Fruit fly (Drosophila melanogaster) whole organism, embryonic: Measurements from ENCODE around the gene Mrp5.

Experiments
- Atf-2 ChIP-seq: fragments of 200-800 bp; sonication (Bioruptor generic); optimal IDR thresholded peaks from 2 replicates; lab custom pipeline; 2016; ENCODE audit warnings: missing biosample characterization, missing genetic modification characterization
- Atf3 ChIP-seq: fragments of 200-800 bp; sonication (Bioruptor generic); optimal IDR thresholded peaks from 3 replicates; lab custom pipeline; 2016; ENCODE audit warnings: missing biosample characterization, missing genetic modification characterization
- CG10959 ChIP-seq: fragments of 200-800 bp; sonication (Bioruptor generic); IDR thresholded peaks from 2 replicates; pipeline ENCODE4 v1.3.6; 2022; ENCODE audit warnings: missing biosample characterization, missing genetic modification characterization
- CG11247 ChIP-seq: fragments of 200-800 bp; sonication (Bioruptor generic); IDR thresholded peaks from 2 replicates; pipeline ENCODE4 v1.3.6; 2022; ENCODE audit warnings: missing biosample characterization, missing genetic modification characterization
- CG11695 ChIP-seq: fragments of 200-800 bp; sonication (Bioruptor generic); IDR thresholded peaks from 3 replicates; pipeline ENCODE4 v1.3.6; 2022; ENCODE audit warnings: missing biosample characterization, missing genetic modification characterization
- CG12391 ChIP-seq: fragments of 200-800 bp; sonication (Bioruptor generic); optimal IDR thresholded peaks from 3 replicates; lab custom pipeline; 2018; ENCODE audit warnings: missing biosample characterization, mild to moderate bottlenecking, missing genetic modification characterization, moderate library complexity
- CG14710 ChIP-seq: fragments of 200-800 bp; sonication (Bioruptor generic); optimal IDR thresholded peaks from 3 replicates; lab custom pipeline; 2019; ENCODE audit warnings: missing biosample characterization, mild to moderate bottlenecking, missing genetic modification characterization, moderate library complexity
- CG17829 ChIP-seq: fragments of 200-800 bp; optimal IDR thresholded peaks from 2 replicates; lab custom pipeline; 2019; ENCODE audit warnings: missing biosample characterization, mild to moderate bottlenecking, missing genetic modification characterization, moderate library complexity
- CG18599 ChIP-seq: fragments of 200-800 bp; sonication (Bioruptor generic); optimal IDR thresholded peaks from 3 replicates; lab custom pipeline; 2017; ENCODE audit warnings: missing biosample characterization, missing genetic modification characterization, mild to moderate bottlenecking, moderate library complexity, missing genetic modification reagents
- CG2129 ChIP-seq: fragments of 200-800 bp; sonication (Bioruptor generic); IDR thresholded peaks from 2 replicates; pipeline ENCODE4 v1.3.6; 2022; ENCODE audit warnings: missing biosample characterization, missing genetic modification characterization; ENCODE audit not compliant: partially characterized antibody
- CG2875 ChIP-seq: fragments of 200-800 bp; sonication (Bioruptor generic); optimal IDR thresholded peaks from 2 replicates; lab custom pipeline; 2017; ENCODE audit warnings: missing biosample characterization, mild to moderate bottlenecking, missing genetic modification characterization, missing genetic modification reagents
- CG30020 ChIP-seq: fragments of 200-800 bp; optimal IDR thresholded peaks from 2 replicates; lab custom pipeline; 2019; ENCODE audit warnings: missing biosample characterization, mild to moderate bottlenecking, missing genetic modification characterization, moderate library complexity
- CG30403 ChIP-seq: fragments of 200-800 bp; sonication (Bioruptor generic); optimal IDR thresholded peaks from 3 replicates; lab custom pipeline; 2016; ENCODE audit warnings: missing biosample characterization, missing genetic modification characterization
- CG31224 ChIP-seq: fragments of 200-800 bp; sonication (Bioruptor generic); IDR thresholded peaks from 2 replicates; pipeline ENCODE4 v1.3.6; 2022; ENCODE audit warnings: missing biosample characterization, missing genetic modification characterization
- CG31365 ChIP-seq: fragments of 200-800 bp; sonication (Bioruptor generic); optimal IDR thresholded peaks from 2 replicates; lab custom pipeline; 2018; ENCODE audit warnings: missing biosample characterization, mild to moderate bottlenecking, missing genetic modification characterization
- CG32532 ChIP-seq: fragments of 200-800 bp; sonication (Bioruptor generic); IDR thresholded peaks from 2 replicates; pipeline ENCODE4 v1.3.6; 2022; ENCODE audit warnings: missing biosample characterization, missing genetic modification characterization
- CG3847 ChIP-seq: fragments of 200-800 bp; sonication (Bioruptor generic); IDR thresholded peaks from 2 replicates; pipeline ENCODE4 v1.3.6; 2022; ENCODE audit warnings: missing biosample characterization, missing genetic modification characterization
- CG5245 ChIP-seq: fragments of 200-800 bp; sonication (Bioruptor generic); optimal IDR thresholded peaks from 3 replicates; lab custom pipeline; 2016; ENCODE audit warnings: missing biosample characterization, missing genetic modification characterization
- CG6791 ChIP-seq: fragments of 200-800 bp; sonication (Bioruptor generic); IDR thresholded peaks from 3 replicates; pipeline ENCODE4 v1.3.6; 2022; ENCODE audit warnings: missing biosample characterization, missing genetic modification characterization; ENCODE audit not compliant: partially characterized antibody
- CG6813 ChIP-seq: fragments of 200-800 bp; sonication (Bioruptor generic); optimal IDR thresholded peaks from 2 replicates; lab custom pipeline; 2017; ENCODE audit warnings: missing biosample characterization, missing genetic modification characterization, mild to moderate bottlenecking, moderate library complexity, missing genetic modification reagents
- CG7963 ChIP-seq: fragments of 200-800 bp; sonication (Bioruptor generic); IDR thresholded peaks from 3 replicates; pipeline ENCODE4 v1.3.6; 2022; ENCODE audit warnings: missing biosample characterization, missing genetic modification characterization; ENCODE audit not compliant: partially characterized antibody
- CG8089 ChIP-seq: fragments of 200-800 bp; sonication (Bioruptor generic); optimal IDR thresholded peaks from 3 replicates; lab custom pipeline; 2016; ENCODE audit warnings: missing biosample characterization, missing genetic modification characterization
- CG9876 ChIP-seq: fragments of 200-800 bp; sonication (Bioruptor generic); optimal IDR thresholded peaks from 2 replicates; lab custom pipeline; 2016; ENCODE audit warnings: missing biosample characterization, missing genetic modification characterization
- H15 ChIP-seq: fragments of 200-800 bp; sonication (Bioruptor generic); IDR thresholded peaks from 3 replicates; pipeline ENCODE4 v1.3.6; 2022; ENCODE audit warnings: missing biosample characterization, missing genetic modification characterization
- HmgD ChIP-seq: fragments of 200-800 bp; sonication (Bioruptor generic); optimal IDR thresholded peaks from 3 replicates; lab custom pipeline; 2016; ENCODE audit warnings: missing biosample characterization, missing genetic modification characterization
- Hmx ChIP-seq: fragments of 200-800 bp; sonication (Bioruptor generic); optimal IDR thresholded peaks from 2 replicates; lab custom pipeline; 2016; ENCODE audit warnings: missing biosample characterization, missing genetic modification characterization
- MBD-R2 ChIP-seq: fragments of 200-800 bp; sonication (Bioruptor generic); IDR thresholded peaks from 2 replicates; pipeline ENCODE4 v1.3.6; 2022; ENCODE audit warnings: missing biosample characterization, missing genetic modification characterization
- Sry-δ ChIP-seq: fragments of 200-800 bp; sonication (Bioruptor generic); optimal IDR thresholded peaks from 2 replicates; lab custom pipeline; 2016; ENCODE audit warnings: missing biosample characterization, missing genetic modification characterization
- TFAM ChIP-seq: fragments of 200-800 bp; sonication (Bioruptor generic); optimal IDR thresholded peaks from 2 replicates; lab custom pipeline; 2017; ENCODE audit warnings: missing biosample characterization, missing genetic modification characterization, inconsistent platforms
- aop ChIP-seq: fragments of 200-800 bp; sonication (Bioruptor generic); IDR thresholded peaks from 2 replicates; pipeline ENCODE4 v1.3.6; 2022; ENCODE audit warnings: missing biosample characterization, missing genetic modification characterization
- ara ChIP-seq: fragments of 200-800 bp; sonication (Bioruptor generic); IDR thresholded peaks from 2 replicates; pipeline ENCODE4 v1.3.6; 2022; ENCODE audit warnings: missing biosample characterization, missing genetic modification characterization
- bigmax ChIP-seq: fragments of 200-800 bp; sonication (Bioruptor generic); optimal IDR thresholded peaks from 2 replicates; lab custom pipeline; 2018; ENCODE audit warnings: missing biosample characterization, mild to moderate bottlenecking, missing genetic modification characterization
- bowl ChIP-seq: fragments of 200-800 bp; sonication (Bioruptor generic); IDR thresholded peaks from 2 replicates; pipeline ENCODE4 v1.3.6; 2022; ENCODE audit warnings: missing biosample characterization, missing genetic modification characterization
- crol ChIP-seq: fragments of 200-800 bp; sonication (Bioruptor generic); IDR thresholded peaks from 2 replicates; pipeline ENCODE4 v1.3.6; 2022; ENCODE audit warnings: missing biosample characterization, missing genetic modification characterization
- disco-r ChIP-seq: fragments of 200-800 bp; sonication (Bioruptor generic); optimal IDR thresholded peaks from 2 replicates; lab custom pipeline; 2016; ENCODE audit warnings: missing biosample characterization, missing genetic modification characterization
- dmrt11E ChIP-seq: fragments of 200-800 bp; sonication (Bioruptor generic); optimal IDR thresholded peaks from 3 replicates; lab custom pipeline; 2018; ENCODE audit warnings: missing biosample characterization, mild to moderate bottlenecking, missing genetic modification characterization, moderate library complexity
- fd64A ChIP-seq: fragments of 200-800 bp; sonication (Bioruptor generic); optimal IDR thresholded peaks from 3 replicates; lab custom pipeline; 2018; ENCODE audit warnings: missing biosample characterization, mild to moderate bottlenecking, missing genetic modification characterization
- gem ChIP-seq: fragments of 200-800 bp; sonication (Bioruptor generic); optimal IDR thresholded peaks from 2 replicates; lab custom pipeline; 2019; ENCODE audit warnings: missing biosample characterization, mild to moderate bottlenecking, missing genetic modification characterization, moderate library complexity
- hth ChIP-seq: fragments of >200 bp; optimal IDR thresholded peaks from 2 replicates; lab custom pipeline; 2017; ENCODE audit warnings: inconsistent platforms
- lov ChIP-seq, 2 experiments: fragments of 200-800 bp in 1 of 2; fragments of >200 bp in 1 of 2; sonication (Bioruptor generic) in 1 of 2; IDR thresholded peaks in 1 of 2; optimal IDR thresholded peaks in 1 of 2; 2 replicates in 1 of 2; 3 replicates in 1 of 2; pipeline versions ENCODE4 v1.3.6 to Lab custom; 2017 to 2022; ENCODE audit warnings: missing biosample characterization in 1 of 2, missing genetic modification characterization in 1 of 2
- mam ChIP-seq: fragments of 200-800 bp; sonication (Bioruptor generic); optimal IDR thresholded peaks from 3 replicates; lab custom pipeline; 2016; ENCODE audit warnings: missing biosample characterization, missing genetic modification characterization
- nau ChIP-seq: fragments of 200-800 bp; sonication (Bioruptor generic); optimal IDR thresholded peaks from 3 replicates; lab custom pipeline; 2017; ENCODE audit warnings: missing biosample characterization, mild to moderate bottlenecking, missing genetic modification characterization, missing genetic modification reagents
- nom ChIP-seq: fragments of 200-800 bp; sonication (Bioruptor generic); optimal IDR thresholded peaks from 2 replicates; lab custom pipeline; 2017; ENCODE audit warnings: missing biosample characterization, missing genetic modification characterization, mild to moderate bottlenecking, moderate library complexity, missing genetic modification reagents
- prd ChIP-seq, 3 experiments: fragments of >200 bp in 2 of 3; fragments of 200-800 bp in 1 of 3; sonication (Bioruptor generic) in 1 of 3; optimal IDR thresholded peaks in 2 of 3; IDR thresholded peaks in 1 of 3; 2 replicates in 2 of 3; 3 replicates in 1 of 3; pipeline versions ENCODE4 v1.3.6 to Lab custom; 2017 to 2022; ENCODE audit warnings: missing biosample characterization in 1 of 3, missing genetic modification characterization in 1 of 3
- salm ChIP-seq: fragments of 200-800 bp; sonication (Bioruptor generic); optimal IDR thresholded peaks from 2 replicates; lab custom pipeline; 2018; ENCODE audit warnings: missing biosample characterization, mild to moderate bottlenecking, missing genetic modification characterization
- seq ChIP-seq: fragments of 200-800 bp; sonication (Bioruptor generic); IDR thresholded peaks from 2 replicates; pipeline ENCODE4 v1.3.6; 2022; ENCODE audit warnings: missing biosample characterization, missing genetic modification characterization
- ssp ChIP-seq: fragments of 200-800 bp; sonication (Bioruptor generic); IDR thresholded peaks from 2 replicates; pipeline ENCODE4 v1.3.6; 2022; ENCODE audit warnings: missing biosample characterization, missing genetic modification characterization
- stwl ChIP-seq: fragments of 200-800 bp; sonication (Bioruptor generic); optimal IDR thresholded peaks from 3 replicates; lab custom pipeline; 2018; ENCODE audit warnings: missing biosample characterization, mild to moderate bottlenecking, missing genetic modification characterization, moderate library complexity
- unc-4 ChIP-seq: fragments of 200-800 bp; sonication (Bioruptor generic); IDR thresholded peaks from 2 replicates; pipeline ENCODE4 v1.3.6; 2022; ENCODE audit warnings: missing biosample characterization, missing genetic modification characterization; ENCODE audit not compliant: partially characterized antibody
- yki ChIP-seq: fragments of >200 bp; optimal IDR thresholded peaks from 3 replicates; lab custom pipeline; 2018

Gene Mrp5

DNA sequence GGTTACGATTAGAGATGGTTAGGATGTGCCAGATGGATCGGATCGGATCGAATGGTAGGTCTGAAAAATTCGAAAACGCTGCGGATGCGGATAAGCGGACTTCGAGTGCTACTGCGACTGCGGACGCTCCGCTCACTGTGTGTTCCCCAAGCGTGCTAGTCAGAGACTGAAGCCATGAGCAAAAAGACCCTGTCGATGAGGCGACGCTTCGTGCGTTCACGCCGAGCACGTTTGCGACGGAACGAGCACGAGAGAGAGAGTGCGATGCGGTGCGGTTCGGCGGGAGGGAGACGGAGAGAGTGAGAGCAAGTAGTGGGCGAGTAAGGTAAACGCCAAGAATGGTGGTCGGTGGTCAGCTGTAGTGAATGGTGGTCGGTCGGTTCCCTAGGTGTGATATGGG is 38.8 kb downstream of the Mrp5 start, which contains the start of gene bnl (continued):
- TF ChIP-seq lov (optimal IDR thresholded peaks at IDR 0.05; lab: Kevin White, UChicago) (no peak), lov (GFP tag; IDR thresholded peaks at IDR 0.05; lab: Robert Waterston, UW) (peak; percentile 53; the same call in 2 of the 3 replicates), CG31224 (GFP tag; lab: Robert Waterston, UW) (peak; percentile 51; the same call in 1 of the 2 replicates), CG14710 (tag; lab: Kevin White, UChicago) (peak; percentile 3), ara (peak; percentile 58; the same call in 1 of the 2 replicates), CG6791 (GFP tag; lab: Robert Waterston, UW) (peak; percentile 73), H15 (peak; percentile 26; the same call in 1 of the 3 replicates), CG31365 (tag; lab: Kevin White, UChicago) (no peak), MBD-R2 (GFP tag; lab: Robert Waterston, UW) (peak; percentile 22; the same call in 1 of the 2 replicates), CG5245 (GFP tag; lab: Kevin White, UChicago) (peak; percentile 33), Atf-2 (peak; percentile 31), CG2875 (peak; percentile 15), CG32532 (GFP tag; lab: Robert Waterston, UW) (peak; percentile 62; the same call in 1 of the 2 replicates), Atf3 (GFP tag; lab: Kevin White, UChicago) (peak; percentile 27), CG11247 (GFP tag; lab: Robert Waterston, UW) (no peak), CG17829 (tag; lab: Kevin White, UChicago) (peak; percentile 67), seq (GFP tag; lab: Robert Waterston, UW) (peak; percentile 41; the same call in 1 of the 2 replicates), Hmx (GFP tag; lab: Kevin White, UChicago) (no peak), gem (tag; lab: Kevin White, UChicago) (no peak), CG30020 (tag; lab: Kevin White, UChicago) (no peak), hth (no peak), HmgD (GFP tag; lab: Kevin White, UChicago) (peak; percentile 67), CG30403 (GFP tag; lab: Kevin White, UChicago) (no peak), CG9876 (GFP tag; lab: Kevin White, UChicago) (peak; percentile 50), nom (GFP tag; lab: Kevin White, UChicago) (no peak), disco-r (GFP tag; lab: Kevin White, UChicago) (no peak), CG18599 (peak; percentile 54), bigmax (GFP tag; lab: Kevin White, UChicago) (peak; percentile 42), salm (tag; lab: Kevin White, UChicago) (peak; percentile 56), CG2129 (GFP tag; lab: Robert Waterston, UW) (no peak), CG3847 (peak; percentile 28; the same call in 1 of the 2 replicates), stwl (tag; lab: Kevin White, UChicago) (peak; percentile 50), CG10959 (no peak), fd64A (GFP tag; lab: Kevin White, UChicago) (peak; percentile 9), CG7963 (GFP tag; lab: Robert Waterston, UW) (no peak), Sry-δ (peak; percentile 22), TFAM (GFP tag; lab: Kevin White, UChicago) (no peak), yki (lab: Kevin White, UChicago) (no peak), mam (GFP tag; lab: Kevin White, UChicago) (no peak), crol (GFP tag; lab: Robert Waterston, UW) (peak; percentile 82), unc-4 (GFP tag; lab: Robert Waterston, UW) (no peak), prd (optimal IDR thresholded peaks at IDR 0.05; lab: Kevin White, UChicago) (no peak), prd (GFP tag; IDR thresholded peaks at IDR 0.05; lab: Robert Waterston, UW) (peak; percentile 53; the same call in 2 of the 3 replicates), CG8089 (GFP tag; lab: Kevin White, UChicago) (peak; percentile 47), dmrt11E (tag; lab: Kevin White, UChicago) (no peak), ssp (GFP tag; lab: Robert Waterston, UW) (no peak), bowl (no peak; the same call in 1 of the 2 replicates), CG6813 (GFP tag; lab: Kevin White, UChicago) (peak; percentile 46), CG11695 (GFP tag; lab: Robert Waterston, UW) (peak; percentile 58; the same call in 2 of the 3 replicates), aop (GFP tag; lab: Robert Waterston, UW) (no peak), nau (GFP tag; lab: Kevin White, UChicago) (peak; percentile 59), CG12391 (tag; lab: Kevin White, UChicago) (no peak)
